Fruit fly (Drosophila melanogaster): Measurements from ENCODE around the gene trh.

trh gene

DNA sequence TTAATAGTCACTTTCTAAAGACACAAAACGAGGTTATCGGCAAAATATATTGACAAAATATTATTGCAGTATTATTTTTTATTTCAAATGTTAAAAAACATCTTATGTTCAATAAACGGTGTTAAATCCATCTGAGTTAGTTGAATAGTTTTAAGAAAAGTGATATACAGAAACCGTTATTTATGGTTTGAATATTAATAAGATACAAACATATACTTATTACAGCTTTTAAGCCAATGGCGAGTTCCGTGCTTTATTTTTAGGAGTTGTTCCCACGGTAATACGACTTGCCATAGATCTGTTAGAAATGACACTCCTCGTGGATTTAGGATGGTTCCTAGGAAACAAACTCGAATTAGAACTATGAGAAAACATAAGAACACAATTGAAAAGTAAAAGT, 49.1 kb downstream of the trh start:
- no peak for TF ChIP-seq CG32264 (GFP tag; optimal IDR thresholded peaks at IDR 0.05)
- peak; percentile 12 for TF ChIP-seq tai (GFP tag; optimal IDR thresholded peaks at IDR 0.05)

DNA sequence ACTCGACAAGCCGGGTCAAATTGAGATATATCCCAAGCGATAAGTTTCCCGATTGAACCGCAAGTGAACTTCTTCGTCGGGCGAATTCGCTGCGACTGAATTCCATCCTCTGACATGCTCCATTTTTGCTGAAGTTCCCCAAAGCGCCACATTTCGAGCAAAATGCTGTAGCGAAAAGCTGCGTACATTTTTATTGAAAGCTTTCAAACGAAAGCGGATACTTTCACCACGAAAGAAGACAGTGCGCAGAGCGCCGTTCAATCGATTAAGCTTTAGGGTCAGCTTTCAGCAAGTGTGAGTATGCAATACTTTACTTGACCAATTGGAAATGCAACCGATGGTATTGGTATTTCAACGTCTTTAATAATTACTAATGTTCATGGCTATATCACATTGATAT, 49.6 kb downstream of the trh start, which contains the start of gene mthl10:
TSS of gene mthl10 (minus strand) at position 77 of the 400 bp plus-strand sequence.
- TF ChIP-seq foxo (GFP tag; optimal IDR thresholded peaks at IDR 0.05) = peak in 1 of 2 experiments; percentile 57
- no peak for TF ChIP-seq HLH106 (tag; optimal IDR thresholded peaks at IDR 0.05)
- no peak for TF ChIP-seq dl (GFP tag; optimal IDR thresholded peaks at IDR 0.05; ENCODE audit: insufficient read depth in 1 of 2, partially characterized antibody in 2 of 2)
- TF ChIP-seq rgr (GFP tag; optimal IDR thresholded peaks at IDR 0.05) = no peak
- peak; percentile 22 for TF ChIP-seq Myc (optimal IDR thresholded peaks at IDR 0.05)
- TF ChIP-seq h (GFP tag; optimal IDR thresholded peaks at IDR 0.05) = no peak
- TF ChIP-seq Rel (GFP tag; optimal IDR thresholded peaks at IDR 0.05) = no peak
- TF ChIP-seq Rel (tag; optimal IDR thresholded peaks at IDR 0.05) = peak; percentile 49
- peak; percentile 73 for TF ChIP-seq lola (GFP tag; optimal IDR thresholded peaks at IDR 0.05)
- no peak for TF ChIP-seq dmrt93B (GFP tag; optimal IDR thresholded peaks at IDR 0.05)
- no peak for TF ChIP-seq br (GFP tag; optimal IDR thresholded peaks at IDR 0.05)
- no peak for TF ChIP-seq jim (GFP tag; optimal IDR thresholded peaks at IDR 0.05)
- TF ChIP-seq fru (GFP tag; optimal IDR thresholded peaks at IDR 0.05) = no peak
- no peak for TF ChIP-seq Dif (GFP tag; optimal IDR thresholded peaks at IDR 0.05; ENCODE audit: partially characterized antibody)
- TF ChIP-seq Abd-B (GFP tag; optimal IDR thresholded peaks at IDR 0.05) = no peak
- no peak for TF ChIP-seq N (GFP tag; optimal IDR thresholded peaks at IDR 0.05)
- peak; percentile 40 for TF ChIP-seq sage (GFP tag; optimal IDR thresholded peaks at IDR 0.05)
- no peak for TF ChIP-seq CG32264 (GFP tag; optimal IDR thresholded peaks at IDR 0.05)

DNA sequence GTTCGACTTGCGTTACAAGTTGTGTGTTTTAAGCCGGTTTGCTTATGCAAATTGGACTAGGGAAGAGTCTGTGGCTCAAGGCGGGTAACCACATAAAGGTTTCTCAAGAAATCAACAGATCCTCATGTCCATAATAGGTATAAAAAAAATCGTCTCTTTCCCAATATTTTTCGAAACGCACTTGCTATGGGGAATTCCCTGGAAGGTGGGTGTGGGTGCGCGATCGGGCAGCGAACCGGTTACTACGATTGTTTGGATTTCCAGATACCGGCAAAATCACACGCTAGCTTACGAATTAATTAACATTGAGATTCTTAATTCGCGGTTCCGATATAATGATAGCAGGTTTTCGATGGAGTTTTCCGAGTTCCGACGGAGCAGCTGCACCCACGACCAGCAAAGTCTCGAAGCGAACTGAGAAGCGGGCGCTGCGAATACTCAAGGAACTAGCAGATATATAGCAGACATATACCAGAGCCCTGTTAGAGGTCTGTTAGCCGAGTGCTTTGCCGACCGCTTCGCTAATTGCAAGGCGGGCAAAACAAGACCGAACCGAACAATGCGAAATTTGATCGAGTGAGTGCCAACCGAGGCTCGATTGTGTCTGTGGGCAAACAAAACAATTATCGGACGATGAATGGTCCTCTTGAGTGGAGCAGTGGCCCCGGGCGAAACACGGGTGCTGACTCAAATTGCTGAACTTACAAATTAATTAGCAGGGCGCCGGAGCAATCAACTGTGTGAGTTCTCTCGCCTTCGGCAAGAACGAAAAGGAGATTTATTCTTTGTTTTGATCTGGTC, 51.2 kb downstream of the trh start:
- TF ChIP-seq Dfd (GFP tag; optimal IDR thresholded peaks at IDR 0.05) (no peak), Sp1 (GFP tag; optimal IDR thresholded peaks at IDR 0.05) (peak; percentile 13), h (GFP tag; optimal IDR thresholded peaks at IDR 0.05) (peak; percentile 31), Abd-B (GFP tag; optimal IDR thresholded peaks at IDR 0.05) (no peak), Hr83 (GFP tag; optimal IDR thresholded peaks at IDR 0.05; ENCODE audit: poor library complexity, severe bottlenecking) (peak; percentile 7), Rel (GFP tag; optimal IDR thresholded peaks at IDR 0.05) (no peak), Rel (tag; optimal IDR thresholded peaks at IDR 0.05) (peak; percentile 92)

DNA sequence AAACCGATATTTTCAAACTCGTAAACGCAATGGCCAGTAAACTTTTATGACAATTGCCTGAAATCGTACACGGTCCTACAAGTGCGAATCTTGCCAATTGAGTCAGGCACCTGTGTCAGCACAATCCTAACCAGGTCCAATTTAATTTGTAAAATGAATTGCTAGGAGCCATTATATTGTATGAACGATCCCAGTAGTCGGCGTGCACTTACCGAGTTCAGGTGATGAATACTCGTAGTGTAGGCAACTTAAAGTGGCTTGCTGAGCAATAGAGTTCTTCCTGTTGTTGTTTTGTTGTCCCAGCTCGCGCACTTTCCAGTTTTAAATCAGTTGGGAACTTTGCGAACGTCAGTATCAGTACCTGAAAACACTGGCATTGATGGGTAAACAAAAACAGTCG, 51.9 kb downstream of the trh start:
- TF ChIP-seq sv (GFP tag; optimal IDR thresholded peaks at IDR 0.05) (no peak), pan (optimal IDR thresholded peaks at IDR 0.05) (no peak), CG9705 (GFP tag; optimal IDR thresholded peaks at IDR 0.05) (no peak), N (GFP tag; optimal IDR thresholded peaks at IDR 0.05) (no peak), tai (GFP tag; optimal IDR thresholded peaks at IDR 0.05) (no peak), Jra (GFP tag; optimal IDR thresholded peaks at IDR 0.05) (no peak)

DNA sequence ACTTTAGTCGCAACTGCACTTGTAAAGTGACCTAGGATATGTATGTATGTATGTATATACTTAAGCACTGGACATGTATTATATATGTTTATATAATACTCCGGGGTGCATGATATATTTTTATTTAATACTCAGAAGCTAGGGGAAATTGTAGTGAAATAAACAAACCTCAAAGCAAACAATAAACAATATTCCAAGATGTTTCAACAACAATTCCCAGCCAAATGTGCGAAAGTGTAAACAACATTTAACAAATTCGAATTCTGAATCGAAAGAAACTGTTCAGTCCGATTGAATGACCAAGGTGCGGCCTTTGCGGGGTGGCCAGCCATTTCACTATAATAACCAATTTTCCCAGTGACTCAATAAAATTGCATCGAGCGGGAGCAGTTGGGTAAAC, 52.3 kb downstream of the trh start:
- TF ChIP-seq N (GFP tag; optimal IDR thresholded peaks at IDR 0.05) = no peak
- no peak for TF ChIP-seq ey (GFP tag; optimal IDR thresholded peaks at IDR 0.05)
- no peak for TF ChIP-seq Rel (GFP tag; optimal IDR thresholded peaks at IDR 0.05)
- no peak for TF ChIP-seq Rel (tag; optimal IDR thresholded peaks at IDR 0.05)

DNA sequence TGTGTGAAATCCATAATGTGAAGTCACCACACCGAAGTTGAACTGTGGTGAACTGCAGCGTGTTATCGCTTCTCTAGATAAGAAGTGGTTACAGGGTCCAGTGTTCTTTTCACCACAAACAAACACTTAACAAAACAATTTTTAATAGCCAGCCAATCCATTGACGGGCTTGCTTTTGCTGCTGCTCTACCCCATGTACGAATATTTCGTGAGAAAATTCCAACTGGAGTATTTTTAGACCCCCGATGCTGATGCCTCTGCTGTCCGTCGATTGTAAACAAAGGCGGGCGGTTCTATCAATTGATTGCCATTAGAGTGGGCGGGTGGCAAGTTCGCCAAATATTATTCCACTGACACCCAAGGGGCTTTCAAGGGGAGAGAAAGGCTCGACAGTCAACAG, 53.4 kb downstream of the trh start:
- TF ChIP-seq CrebA (GFP tag; optimal IDR thresholded peaks at IDR 0.05; ENCODE audit: borderline replicate concordance) (no peak), Hnf4 (GFP tag; optimal IDR thresholded peaks at IDR 0.05) (peak; percentile 14), sv (GFP tag; optimal IDR thresholded peaks at IDR 0.05) (no peak), pan (optimal IDR thresholded peaks at IDR 0.05) (no peak), usp (GFP tag; optimal IDR thresholded peaks at IDR 0.05) (no peak), lola (GFP tag; optimal IDR thresholded peaks at IDR 0.05) (no peak), Abd-B (GFP tag; optimal IDR thresholded peaks at IDR 0.05) (no peak), Sp1 (GFP tag; optimal IDR thresholded peaks at IDR 0.05) (peak; percentile 18), psq (GFP tag; optimal IDR thresholded peaks at IDR 0.05) (no peak), h (GFP tag; optimal IDR thresholded peaks at IDR 0.05) (peak; percentile 15), dl (GFP tag; optimal IDR thresholded peaks at IDR 0.05; ENCODE audit: insufficient read depth in 1 of 2, partially characterized antibody in 2 of 2) (no peak), HLH106 (tag; optimal IDR thresholded peaks at IDR 0.05) (peak; percentile 15), dsf (GFP tag; optimal IDR thresholded peaks at IDR 0.05; ENCODE audit: borderline replicate concordance) (no peak), brk (GFP tag; optimal IDR thresholded peaks at IDR 0.05) (no peak), Hr78 (GFP tag; optimal IDR thresholded peaks at IDR 0.05) (no peak), tai (GFP tag; optimal IDR thresholded peaks at IDR 0.05) (no peak), Rel (GFP tag; optimal IDR thresholded peaks at IDR 0.05) (no peak), Rel (tag; optimal IDR thresholded peaks at IDR 0.05) (peak; percentile 6), Dif (GFP tag; optimal IDR thresholded peaks at IDR 0.05; ENCODE audit: partially characterized antibody) (no peak), Mio (GFP tag; optimal IDR thresholded peaks at IDR 0.05) (no peak), N (GFP tag; optimal IDR thresholded peaks at IDR 0.05) (no peak), sage (GFP tag; optimal IDR thresholded peaks at IDR 0.05) (no peak), dmrt93B (GFP tag; optimal IDR thresholded peaks at IDR 0.05) (no peak), woc (GFP tag; optimal IDR thresholded peaks at IDR 0.05) (no peak), rgr (GFP tag; optimal IDR thresholded peaks at IDR 0.05) (no peak), ey (GFP tag; optimal IDR thresholded peaks at IDR 0.05) (no peak), CG9705 (GFP tag; optimal IDR thresholded peaks at IDR 0.05) (no peak), Dfd (GFP tag; optimal IDR thresholded peaks at IDR 0.05) (no peak)

All from whole organism, wandering third instar larva.